Worm (Caenorhabditis elegans) whole organism, L1 larva: Measurements from ENCODE around the gene Y41E3.7.

Source experiments
- elt-2 ChIP-seq: sonication (generic microtip); optimal IDR thresholded peaks from 2 replicates; lab custom pipeline; 2016; ENCODE audit warnings: missing genetic modification characterization, mild to moderate bottlenecking, inconsistent platforms, missing compliant biosample characterization, missing genetic modification reagents
- nhr-28 ChIP-seq: fragments of 150-350 bp; optimal IDR thresholded peaks from 2 replicates; lab custom pipeline; 2014; ENCODE audit warnings: missing biosample characterization, missing genetic modification characterization

ce11 chrIV:15011169-15011568, 2.7 kb upstream of the Y41E3.7 start:
- TF ChIP-seq elt-2 (tag; lab: Kevin White, UChicago) (no peak), nhr-28 (tag; lab: Kevin White, UChicago) (no peak)
